Worm (Caenorhabditis elegans): ENCODE results near the gene snx-14.

DNA sequence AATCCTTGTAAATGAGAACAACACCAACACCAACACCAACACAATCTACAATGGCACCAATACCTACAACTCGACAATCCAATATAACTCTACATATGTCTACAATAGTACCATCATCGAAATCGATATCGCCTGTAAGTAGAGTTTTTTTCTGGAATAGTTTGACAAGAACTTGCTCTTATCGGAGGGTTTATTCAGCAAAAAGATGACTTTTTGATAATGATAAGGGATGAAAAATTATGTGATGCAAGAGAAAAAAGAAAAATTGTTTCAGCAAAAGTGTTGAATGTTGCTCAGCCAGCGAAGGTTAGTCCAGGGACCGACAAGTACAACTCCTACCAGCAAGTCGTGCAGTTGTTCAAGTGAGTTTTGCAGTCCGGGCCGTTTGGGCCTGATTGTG lies 22.4 kb downstream of the snx-14 start:
- TF ChIP-seq egl-27 (tag; optimal IDR thresholded peaks at IDR 0.05) (no peak), nhr-77 (tag; optimal IDR thresholded peaks at IDR 0.05) (no peak), fos-1 (tag; optimal IDR thresholded peaks at IDR 0.05) (no peak), ztf-4 (tag; optimal IDR thresholded peaks at IDR 0.05) (no peak), nhr-76 (tag; optimal IDR thresholded peaks at IDR 0.05) (no peak), lin-13 (GFP tag; optimal IDR thresholded peaks at IDR 0.05) (no peak), ceh-8 (GFP tag; optimal IDR thresholded peaks at IDR 0.05) (no peak), pqm-1 (tag; optimal IDR thresholded peaks at IDR 0.05) (no peak), ama-1 (optimal IDR thresholded peaks at IDR 0.05) (no peak)

Data from whole organism, L1 larva.